Fruit fly (Drosophila melanogaster): ENCODE data around the gene CG13887.

Gene CG13887

DNA sequence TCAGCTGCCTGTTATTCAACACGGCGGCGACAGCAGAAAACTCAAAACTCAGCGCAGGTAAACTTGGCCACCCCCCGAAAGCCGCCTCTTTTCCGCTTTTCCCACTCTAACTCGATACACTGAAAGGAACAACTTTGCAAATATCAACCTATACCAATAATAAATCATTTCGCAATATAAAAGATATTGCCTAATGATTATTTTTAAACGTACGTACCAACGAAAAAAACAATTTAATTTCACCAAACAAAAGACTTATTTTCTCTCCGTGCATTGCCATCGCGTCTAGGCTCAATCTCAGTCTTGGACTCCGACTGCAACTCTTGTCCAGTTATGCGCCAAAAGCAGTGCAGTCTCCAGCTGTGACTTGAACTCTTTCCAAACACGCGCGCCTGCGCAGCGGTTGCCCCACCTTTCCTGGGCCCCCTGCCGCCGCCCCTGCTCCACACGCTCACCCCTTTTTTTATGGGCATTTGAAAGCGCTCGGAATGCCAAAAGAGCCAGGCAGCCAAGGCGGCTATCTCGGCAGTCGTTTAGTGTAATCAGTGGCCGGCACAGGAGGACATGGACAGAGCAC lies 31.9 kb upstream of the CG13887 start (continued):
- TF ChIP-seq gt (GFP tag; IDR thresholded peaks at IDR 0.05) (0 out of 2 replicates have a peak, but pooled peaks have one; percentile 7), HHEX (GFP tag; optimal IDR thresholded peaks at IDR 0.05) (peak; percentile 54), CG14860 (GFP tag; IDR thresholded peaks at IDR 0.05; ENCODE audit: partially characterized antibody) (no peak), CG2199 (GFP tag; IDR thresholded peaks at IDR 0.05) (0 out of 3 replicates have a peak, but pooled peaks have one; percentile 61), Jarid2 (GFP tag; optimal IDR thresholded peaks at IDR 0.05) (no peak), Oli (tag; optimal IDR thresholded peaks at IDR 0.05) (peak; percentile 56), Spps (tag; optimal IDR thresholded peaks at IDR 0.05) (peak; percentile 7), CG7556 (GFP tag; optimal IDR thresholded peaks at IDR 0.05) (peak; percentile 57), CG10431 (GFP tag; optimal IDR thresholded peaks at IDR 0.05) (no peak), bbx (GFP tag; IDR thresholded peaks at IDR 0.05; ENCODE audit: partially characterized antibody) (no peak), CrebB (tag; optimal IDR thresholded peaks at IDR 0.05) (no peak), CG3163 (GFP tag; optimal IDR thresholded peaks at IDR 0.05) (no peak), CG17328 (GFP tag; IDR thresholded peaks at IDR 0.05) (peak; percentile 72), CG30020 (tag; optimal IDR thresholded peaks at IDR 0.05) (no peak), CG11085 (GFP tag; IDR thresholded peaks at IDR 0.05) (no peak), CG9215 (GFP tag; IDR thresholded peaks at IDR 0.05) (peak; percentile 42; the same call in 1 of the 2 replicates), CG6791 (GFP tag; IDR thresholded peaks at IDR 0.05; ENCODE audit: partially characterized antibody) (no peak), repo (GFP tag; optimal IDR thresholded peaks at IDR 0.05) (peak; percentile 40), Drgx (GFP tag; IDR thresholded peaks at IDR 0.05) (peak; percentile 96), GATAe (GFP tag; conservative IDR thresholded peaks at IDR 0.05) (no peak), peb (GFP tag; IDR thresholded peaks at IDR 0.05) (no peak), CG15073 (GFP tag; optimal IDR thresholded peaks at IDR 0.05) (no peak), ewg (GFP tag; optimal IDR thresholded peaks at IDR 0.05) (peak; percentile 71), gcm (GFP tag; optimal IDR thresholded peaks at IDR 0.05) (peak; percentile 57), slbo (GFP tag; IDR thresholded peaks at IDR 0.05) (peak; percentile 39; the same call in 1 of the 2 replicates), pfk (GFP tag; optimal IDR thresholded peaks at IDR 0.05) (no peak), run (tag; optimal IDR thresholded peaks at IDR 0.05) (peak; percentile 14), pnt (GFP tag; optimal IDR thresholded peaks at IDR 0.05) (peak; percentile 28), CG13424 (tag; optimal IDR thresholded peaks at IDR 0.05) (peak; percentile 39), wek (GFP tag; optimal IDR thresholded peaks at IDR 0.05) (no peak), grau (tag; optimal IDR thresholded peaks at IDR 0.05) (peak; percentile 48), CG15514 (GFP tag; optimal IDR thresholded peaks at IDR 0.05) (peak; percentile 5), eyg (GFP tag; optimal IDR thresholded peaks at IDR 0.05) (peak; percentile 41), CG13123 (GFP tag; optimal IDR thresholded peaks at IDR 0.05) (no peak), zfh1 (GFP tag; IDR thresholded peaks at IDR 0.05) (peak; percentile 80), fd3F (GFP tag; optimal IDR thresholded peaks at IDR 0.05) (no peak), CG11398 (GFP tag; optimal IDR thresholded peaks at IDR 0.05) (no peak), Side (GFP tag; optimal IDR thresholded peaks at IDR 0.05) (peak; percentile 42), CG16813 (GFP tag; IDR thresholded peaks at IDR 0.05; ENCODE audit: partially characterized antibody) (no peak), sens-2 (GFP tag; IDR thresholded peaks at IDR 0.05) (peak; percentile 38; the same call in 1 of the 2 replicates), Ssrp (tag; optimal IDR thresholded peaks at IDR 0.05) (peak; percentile 33), Nf-YC (tag; optimal IDR thresholded peaks at IDR 0.05) (no peak), yki (optimal IDR thresholded peaks at IDR 0.05) (no peak), Xbp1 (GFP tag; optimal IDR thresholded peaks at IDR 0.05) (peak; percentile 59), wdn (GFP tag; IDR thresholded peaks at IDR 0.05) (no peak), HLH4C (GFP tag; IDR thresholded peaks at IDR 0.05; ENCODE audit: partially characterized antibody) (no peak), CG8944 (GFP tag; optimal IDR thresholded peaks at IDR 0.05) (peak; percentile 25), CG4707 (GFP tag; optimal IDR thresholded peaks at IDR 0.05) (no peak), CG9437 (GFP tag; optimal IDR thresholded peaks at IDR 0.05) (peak; percentile 15), nerfin-1 (tag; optimal IDR thresholded peaks at IDR 0.05) (peak; percentile 52)
